Fruit fly (Drosophila melanogaster): Measurements from ENCODE around the gene CG14811.

CG14811 gene

dm6 chrX:1830396-1831218 is 8.4 kb upstream of the CG14811 start:
- TF ChIP-seq gl (tag; optimal IDR thresholded peaks at IDR 0.05) (peak; percentile 96), CG32121 (GFP tag; IDR thresholded peaks at IDR 0.05) (peak; percentile 99), CG15710 (tag; optimal IDR thresholded peaks at IDR 0.05) (peak; percentile 95), CG4496 (GFP tag; IDR thresholded peaks at IDR 0.05) (peak; percentile 100), CG34367 (tag; optimal IDR thresholded peaks at IDR 0.05) (peak; percentile 98), CG14655 (GFP tag; optimal IDR thresholded peaks at IDR 0.05) (peak; percentile 98), CG17806 (tag; optimal IDR thresholded peaks at IDR 0.05) (peak; percentile 99), fd96Ca (GFP tag; IDR thresholded peaks at IDR 0.05) (peak; percentile 99), CG8301 (tag; optimal IDR thresholded peaks at IDR 0.05) (peak; percentile 98), CG10348 (GFP tag; IDR thresholded peaks at IDR 0.05) (peak; percentile 94), D1 (tag; optimal IDR thresholded peaks at IDR 0.05) (peak; percentile 89), Snoo (tag; optimal IDR thresholded peaks at IDR 0.05) (peak; percentile 98), CG9948 (tag; optimal IDR thresholded peaks at IDR 0.05) (peak; percentile 97), Pif1B (GFP tag; optimal IDR thresholded peaks at IDR 0.05) (peak; percentile 99), EcR (GFP tag; optimal IDR thresholded peaks at IDR 0.05) (peak; percentile 67), Pif1A (GFP tag; optimal IDR thresholded peaks at IDR 0.05) (peak; percentile 99), CG13204 (GFP tag; optimal IDR thresholded peaks at IDR 0.05) (peak; percentile 87), rn (GFP tag; IDR thresholded peaks at IDR 0.05) (peak; percentile 98), Ets98B (GFP tag; IDR thresholded peaks at IDR 0.05) (peak; percentile 99), CG12605 (GFP tag; IDR thresholded peaks at IDR 0.05) (peak; percentile 99), CG8159 (tag; optimal IDR thresholded peaks at IDR 0.05) (peak; percentile 98)

- TF ChIP-seq CG12605 (GFP tag; IDR thresholded peaks at IDR 0.05) = peak; percentile 53; the same call in 1 of the 2 replicates
- peak; percentile 90 for TF ChIP-seq EcR (GFP tag; optimal IDR thresholded peaks at IDR 0.05)
- no peak for TF ChIP-seq Pif1B (GFP tag; optimal IDR thresholded peaks at IDR 0.05)
- peak; percentile 3 for TF ChIP-seq CG14655 (GFP tag; optimal IDR thresholded peaks at IDR 0.05)
Measured at dm6 chrX:1828097-1828496, 5.9 kb upstream of the CG14811 start.

dm6 chrX:1825912-1826862 is 4.0 kb upstream of the CG14811 start:
- TF ChIP-seq rn (GFP tag; IDR thresholded peaks at IDR 0.05) (no peak), D1 (tag; optimal IDR thresholded peaks at IDR 0.05) (no peak), gl (tag; optimal IDR thresholded peaks at IDR 0.05) (no peak), CG14655 (GFP tag; optimal IDR thresholded peaks at IDR 0.05) (peak; percentile 60), EcR (GFP tag; optimal IDR thresholded peaks at IDR 0.05) (peak; percentile 99), CG15710 (tag; optimal IDR thresholded peaks at IDR 0.05) (peak; percentile 72), CG17806 (tag; optimal IDR thresholded peaks at IDR 0.05) (peak; percentile 41), CG12605 (GFP tag; IDR thresholded peaks at IDR 0.05) (no peak), fd96Ca (GFP tag; IDR thresholded peaks at IDR 0.05) (no peak; the same call in 2 of the 3 replicates), Pif1A (GFP tag; optimal IDR thresholded peaks at IDR 0.05) (peak; percentile 70), CG13204 (GFP tag; optimal IDR thresholded peaks at IDR 0.05) (no peak), CG8301 (tag; optimal IDR thresholded peaks at IDR 0.05) (peak; percentile 39), CG34367 (tag; optimal IDR thresholded peaks at IDR 0.05) (peak; percentile 45), CG4496 (GFP tag; IDR thresholded peaks at IDR 0.05) (peak; percentile 34; the same call in 2 of the 3 replicates), Snoo (tag; optimal IDR thresholded peaks at IDR 0.05) (peak; percentile 43), CG9948 (tag; optimal IDR thresholded peaks at IDR 0.05) (peak; percentile 53), Pif1B (GFP tag; optimal IDR thresholded peaks at IDR 0.05) (peak; percentile 52), CG32121 (GFP tag; IDR thresholded peaks at IDR 0.05) (no peak), CG8159 (tag; optimal IDR thresholded peaks at IDR 0.05) (peak; percentile 69), Ets98B (GFP tag; IDR thresholded peaks at IDR 0.05) (no peak), CG10348 (GFP tag; IDR thresholded peaks at IDR 0.05) (no peak)

- TF ChIP-seq CG32121 (GFP tag; IDR thresholded peaks at IDR 0.05) (peak; percentile 68), rn (GFP tag; IDR thresholded peaks at IDR 0.05) (no peak), CG34367 (tag; optimal IDR thresholded peaks at IDR 0.05) (peak; percentile 56), gl (tag; optimal IDR thresholded peaks at IDR 0.05) (peak; percentile 21), CG8301 (tag; optimal IDR thresholded peaks at IDR 0.05) (peak; percentile 59), CG15710 (tag; optimal IDR thresholded peaks at IDR 0.05) (peak; percentile 68), CG10348 (GFP tag; IDR thresholded peaks at IDR 0.05) (peak; percentile 44; the same call in 1 of the 2 replicates), CG17806 (tag; optimal IDR thresholded peaks at IDR 0.05) (peak; percentile 55), CG4496 (GFP tag; IDR thresholded peaks at IDR 0.05) (peak; percentile 80; the same call in 2 of the 3 replicates), Snoo (tag; optimal IDR thresholded peaks at IDR 0.05) (peak; percentile 67), CG9948 (tag; optimal IDR thresholded peaks at IDR 0.05) (peak; percentile 56), Ets98B (GFP tag; IDR thresholded peaks at IDR 0.05) (peak; percentile 58; the same call in 1 of the 2 replicates), CG12605 (GFP tag; IDR thresholded peaks at IDR 0.05) (no peak; the same call in 1 of the 2 replicates), CG13204 (GFP tag; optimal IDR thresholded peaks at IDR 0.05) (peak; percentile 14), Pif1A (GFP tag; optimal IDR thresholded peaks at IDR 0.05) (peak; percentile 65), D1 (tag; optimal IDR thresholded peaks at IDR 0.05) (peak; percentile 5), EcR (GFP tag; optimal IDR thresholded peaks at IDR 0.05) (peak; percentile 95), CG8159 (tag; optimal IDR thresholded peaks at IDR 0.05) (peak; percentile 67), CG14655 (GFP tag; optimal IDR thresholded peaks at IDR 0.05) (peak; percentile 72), Pif1B (GFP tag; optimal IDR thresholded peaks at IDR 0.05) (peak; percentile 42), fd96Ca (GFP tag; IDR thresholded peaks at IDR 0.05) (peak; percentile 58; the same call in 2 of the 3 replicates)
Measured at dm6 chrX:1824610-1824948, 2.4 kb upstream of the CG14811 start.

All from whole organism, pupa.